Fruit fly (Drosophila melanogaster): ENCODE results near the gene tin.

DNA sequence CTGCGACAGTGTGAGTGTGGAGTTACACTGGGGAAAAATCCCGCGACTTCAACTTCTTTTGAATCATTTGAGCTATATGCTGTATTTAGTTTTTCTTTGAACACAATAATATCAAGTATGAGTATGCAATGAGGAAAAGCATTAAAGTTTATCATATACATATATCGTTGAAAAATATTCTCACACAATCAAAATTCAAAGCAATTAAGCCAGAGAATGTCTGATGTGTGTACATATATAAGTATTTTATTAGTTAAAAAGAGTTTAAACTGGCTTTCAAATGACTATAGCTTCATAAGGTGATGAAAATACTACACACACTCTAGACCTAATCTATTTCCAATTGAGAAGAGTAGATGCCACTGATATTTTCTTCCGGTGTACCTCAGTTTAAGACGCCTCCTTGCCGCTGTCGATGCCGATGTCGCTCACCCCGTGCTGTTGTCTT is 42.0 kb upstream of the tin start:
- no peak for TF ChIP-seq insv (optimal IDR thresholded peaks at IDR 0.05)
- no peak for TF ChIP-seq Myc (optimal IDR thresholded peaks at IDR 0.05)
- TF ChIP-seq Sin3A (optimal IDR thresholded peaks at IDR 0.05) = no peak
- TF ChIP-seq psq (optimal IDR thresholded peaks at IDR 0.05) = no peak
